Worm (Caenorhabditis elegans) whole organism, L3 larva: ENCODE measurements around the gene R07E5.6.

Experiments
- R02D3.7 ChIP-seq: fragments of 150-350 bp; optimal IDR thresholded peaks from 2 replicates; lab custom pipeline; 2014; ENCODE audit warnings: missing biosample characterization, missing genetic modification characterization
- aly-2 ChIP-seq: fragments of 150-350 bp; optimal IDR thresholded peaks from 2 replicates; lab custom pipeline; 2014; ENCODE audit warnings: missing biosample characterization, missing genetic modification characterization
- ama-1 ChIP-seq: fragments of 150-350 bp; optimal IDR thresholded peaks from 2 replicates; lab custom pipeline; 2018
- ceh-16 ChIP-seq: sonication (generic microtip); optimal IDR thresholded peaks from 2 replicates; lab custom pipeline; 2017; ENCODE audit warnings: missing biosample characterization, missing genetic modification characterization
- ceh-28 ChIP-seq: fragments of 150-350 bp; optimal IDR thresholded peaks from 2 replicates; lab custom pipeline; 2014; ENCODE audit warnings: missing biosample characterization, missing genetic modification reagents, missing genetic modification characterization
- ceh-82 ChIP-seq: fragments of 150-350 bp; optimal IDR thresholded peaks from 2 replicates; lab custom pipeline; 2014; ENCODE audit warnings: missing biosample characterization, missing genetic modification characterization
- ceh-9 ChIP-seq: sonication (generic microtip); optimal IDR thresholded peaks from 2 replicates; lab custom pipeline; 2018; ENCODE audit warnings: missing biosample characterization, missing genetic modification characterization
- daf-12 ChIP-seq: fragments of 150-350 bp; optimal IDR thresholded peaks from 2 replicates; lab custom pipeline; 2014; ENCODE audit warnings: missing biosample characterization, missing genetic modification reagents, missing genetic modification characterization
- egl-27 ChIP-seq: sonication (generic microtip); optimal IDR thresholded peaks from 4 replicates; lab custom pipeline; 2017; ENCODE audit warnings: missing biosample characterization, missing genetic modification reagents, missing genetic modification characterization
- egl-5 ChIP-seq: fragments of 150-350 bp; optimal IDR thresholded peaks from 2 replicates; lab custom pipeline; 2017; ENCODE audit warnings: missing biosample characterization, missing genetic modification reagents, missing genetic modification characterization, inconsistent platforms
- elt-1 ChIP-seq: fragments of 150-350 bp; optimal IDR thresholded peaks from 2 replicates; lab custom pipeline; 2014; ENCODE audit warnings: missing biosample characterization, missing genetic modification characterization
- elt-2 ChIP-seq: sonication (generic microtip); optimal IDR thresholded peaks from 2 replicates; lab custom pipeline; 2016; ENCODE audit warnings: missing genetic modification reagents, mild to moderate bottlenecking, missing genetic modification characterization, missing compliant biosample characterization
- elt-3 ChIP-seq, 3 experiments: fragments of 150-350 bp in 1 of 3; sonication (generic microtip) in 2 of 3; optimal IDR thresholded peaks; 2 replicates in 2 of 3; 4 replicates in 1 of 3; lab custom pipeline; 2014 to 2017; ENCODE audit warnings: missing biosample characterization in 3 of 3, missing genetic modification characterization in 3 of 3
- eor-1 ChIP-seq, 2 experiments: fragments of 150-350 bp; optimal IDR thresholded peaks; 2 replicates each; lab custom pipeline; 2014 to 2018; ENCODE audit warnings: missing biosample characterization in 2 of 2, missing genetic modification characterization in 2 of 2
- fkh-10 ChIP-seq: sonication (generic microtip); optimal IDR thresholded peaks from 2 replicates; lab custom pipeline; 2017; ENCODE audit warnings: missing biosample characterization, missing genetic modification reagents, missing genetic modification characterization
- fos-1 ChIP-seq: fragments of 150-350 bp; optimal IDR thresholded peaks from 2 replicates; lab custom pipeline; 2014; ENCODE audit warnings: missing biosample characterization, missing genetic modification characterization
- hmg-11 ChIP-seq: sonication (generic microtip); optimal IDR thresholded peaks from 2 replicates; lab custom pipeline; 2016; ENCODE audit warnings: missing genetic modification characterization, missing compliant biosample characterization
- jun-1 ChIP-seq: fragments of 150-350 bp; optimal IDR thresholded peaks from 2 replicates; lab custom pipeline; 2014; ENCODE audit warnings: missing biosample characterization, missing genetic modification reagents, missing genetic modification characterization
- lin-15B ChIP-seq: fragments of 150-350 bp; optimal IDR thresholded peaks from 2 replicates; lab custom pipeline; 2014; ENCODE audit warnings: missing biosample characterization, missing genetic modification characterization
- lin-39 ChIP-seq: fragments of 150-350 bp; optimal IDR thresholded peaks from 2 replicates; lab custom pipeline; 2018; ENCODE audit warnings: missing biosample characterization, missing genetic modification reagents, missing genetic modification characterization
- lsy-12 ChIP-seq: sonication (generic microtip); optimal IDR thresholded peaks from 2 replicates; lab custom pipeline; 2016; ENCODE audit warnings: mild to moderate bottlenecking, missing genetic modification characterization, missing compliant biosample characterization
- mdl-1 ChIP-seq: fragments of 150-350 bp; optimal IDR thresholded peaks from 2 replicates; lab custom pipeline; 2014; ENCODE audit warnings: missing biosample characterization, missing genetic modification characterization
- mml-1 ChIP-seq: fragments of 150-350 bp; sonication (generic microtip); optimal IDR thresholded peaks from 3 replicates; lab custom pipeline; 2014; ENCODE audit warnings: missing biosample characterization, missing genetic modification characterization
- nfya-1 ChIP-seq: sonication (generic microtip); optimal IDR thresholded peaks from 2 replicates; lab custom pipeline; 2017; ENCODE audit warnings: missing genetic modification characterization, mild to moderate bottlenecking, missing compliant biosample characterization, antibody characterized with exemption, moderate library complexity; ENCODE audit not compliant: insufficient read depth
- nhr-12 ChIP-seq: fragments of 150-350 bp; optimal IDR thresholded peaks from 2 replicates; lab custom pipeline; 2014; ENCODE audit warnings: missing biosample characterization, missing genetic modification characterization
- nhr-23 ChIP-seq: fragments of 150-350 bp; optimal IDR thresholded peaks from 2 replicates; lab custom pipeline; 2014; ENCODE audit warnings: missing biosample characterization, missing genetic modification reagents, missing genetic modification characterization
- nhr-237 ChIP-seq: fragments of 150-350 bp; optimal IDR thresholded peaks from 2 replicates; lab custom pipeline; 2014; ENCODE audit warnings: missing biosample characterization, missing genetic modification characterization
- nhr-25 ChIP-seq: sonication (generic microtip); optimal IDR thresholded peaks from 2 replicates; lab custom pipeline; 2017; ENCODE audit warnings: missing biosample characterization, missing genetic modification characterization
- nhr-28 ChIP-seq: fragments of 150-350 bp; optimal IDR thresholded peaks from 2 replicates; lab custom pipeline; 2014; ENCODE audit warnings: missing biosample characterization, missing genetic modification characterization
- nhr-43 ChIP-seq: sonication (generic microtip); optimal IDR thresholded peaks from 2 replicates; lab custom pipeline; 2016; ENCODE audit warnings: mild to moderate bottlenecking, missing genetic modification characterization, missing compliant biosample characterization; ENCODE audit not compliant: poor library complexity, severe bottlenecking
- nhr-76 ChIP-seq: fragments of 150-350 bp; sonication (generic microtip); optimal IDR thresholded peaks from 5 replicates; lab custom pipeline; 2014; ENCODE audit warnings: missing biosample characterization, missing genetic modification characterization
- nhr-77 ChIP-seq: fragments of 150-350 bp; optimal IDR thresholded peaks from 2 replicates; lab custom pipeline; 2014; ENCODE audit warnings: missing biosample characterization, missing genetic modification characterization
- pha-4 ChIP-seq: fragments of 150-350 bp; optimal IDR thresholded peaks from 2 replicates; lab custom pipeline; 2014; ENCODE audit warnings: missing biosample characterization, missing genetic modification reagents, missing genetic modification characterization
- pqm-1 ChIP-seq: fragments of 150-350 bp; optimal IDR thresholded peaks from 2 replicates; lab custom pipeline; 2017; ENCODE audit warnings: missing biosample characterization, missing genetic modification characterization, inconsistent platforms
- sea-2 ChIP-seq: fragments of 150-350 bp; sonication (generic microtip); optimal IDR thresholded peaks from 4 replicates; lab custom pipeline; 2014; ENCODE audit warnings: missing biosample characterization, missing genetic modification reagents, missing genetic modification characterization
- skn-1 ChIP-seq: fragments of 150-350 bp; optimal IDR thresholded peaks from 2 replicates; lab custom pipeline; 2014; ENCODE audit warnings: missing biosample characterization, missing genetic modification characterization
- snpc-4 ChIP-seq: fragments of 150-350 bp; optimal IDR thresholded peaks from 2 replicates; lab custom pipeline; 2014; ENCODE audit warnings: missing biosample characterization, missing genetic modification characterization
- tbx-2 ChIP-seq: sonication (generic microtip); optimal IDR thresholded peaks from 2 replicates; lab custom pipeline; 2016; ENCODE audit warnings: mild to moderate bottlenecking, missing genetic modification characterization, missing compliant biosample characterization
- unc-39 ChIP-seq: sonication (generic microtip); optimal IDR thresholded peaks from 4 replicates; lab custom pipeline; 2017; ENCODE audit warnings: missing biosample characterization, missing genetic modification characterization
- unc-62 ChIP-seq: fragments of 150-350 bp; sonication (generic microtip); optimal IDR thresholded peaks from 4 replicates; lab custom pipeline; 2014; ENCODE audit warnings: missing biosample characterization, missing genetic modification reagents, missing genetic modification characterization
- zag-1 ChIP-seq: fragments of 150-350 bp; optimal IDR thresholded peaks from 2 replicates; lab custom pipeline; 2014; ENCODE audit warnings: missing biosample characterization, missing genetic modification characterization
- ztf-4 ChIP-seq: fragments of 150-350 bp; optimal IDR thresholded peaks from 2 replicates; lab custom pipeline; 2014; ENCODE audit warnings: missing biosample characterization, missing genetic modification characterization

Gene R07E5.6

DNA sequence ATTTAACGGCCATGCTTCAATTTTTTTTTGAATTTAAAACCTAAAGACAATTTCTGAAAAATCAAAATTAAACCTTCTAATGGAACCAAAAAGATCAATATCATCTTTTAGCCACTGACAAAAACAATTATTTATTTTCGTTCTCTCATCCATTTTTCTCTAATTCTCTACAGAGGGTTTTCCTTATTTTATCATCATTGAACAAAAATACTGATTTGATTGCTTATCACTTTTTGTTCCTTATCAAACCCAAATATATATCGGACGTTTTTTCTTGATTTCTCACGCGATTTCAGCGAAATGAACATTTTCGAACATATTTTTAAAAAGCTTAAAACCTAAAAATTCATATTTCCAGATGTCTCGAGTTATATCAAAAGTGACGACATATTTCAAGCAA lies 14.5 kb downstream of the R07E5.6 start, which contains the start of gene mpc-1:
TSS of gene mpc-1 (plus strand) at position 359 of the 400 bp plus-strand sequence.
- TF ChIP-seq nhr-23 (tag; lab: Kevin White, UChicago) (no peak), elt-2 (tag; lab: Kevin White, UChicago) (peak; percentile 89), hmg-11 (tag; lab: Kevin White, UChicago) (no peak), ceh-82 (tag; lab: Kevin White, UChicago) (no peak), nhr-12 (tag; lab: Kevin White, UChicago) (no peak), zag-1 (no peak), unc-39 (tag; lab: Kevin White, UChicago) (no peak), lin-15B (tag; lab: Kevin White, UChicago) (no peak), nhr-76 (no peak), elt-1 (tag; lab: Kevin White, UChicago) (no peak), elt-3 (tag; optimal IDR thresholded peaks at IDR 0.05; lab: Kevin White, UChicago) (peak in 2 of 3 experiments; percentile 68 to 80), jun-1 (peak; percentile 51), nhr-28 (tag; lab: Kevin White, UChicago) (no peak), ama-1 (lab: Kevin White, UChicago) (no peak), ceh-9 (tag; lab: Kevin White, UChicago) (no peak), egl-5 (tag; lab: Kevin White, UChicago) (no peak), lsy-12 (no peak), aly-2 (tag; lab: Kevin White, UChicago) (no peak), ceh-28 (peak; percentile 19), fkh-10 (no peak), eor-1 (tag; optimal IDR thresholded peaks at IDR 0.05; lab: Kevin White, UChicago) (no peak), R02D3.7 (tag; lab: Kevin White, UChicago) (no peak), skn-1 (tag; lab: Kevin White, UChicago) (peak; percentile 48), nhr-43 (tag; lab: Kevin White, UChicago) (no peak), nfya-1 (tag; lab: Kevin White, UChicago) (no peak), snpc-4 (tag; lab: Kevin White, UChicago) (peak; percentile 57), sea-2 (GFP tag; lab: Kevin White, UChicago) (no peak), ceh-16 (no peak), ztf-4 (tag; lab: Kevin White, UChicago) (no peak), fos-1 (no peak), nhr-25 (tag; lab: Kevin White, UChicago) (no peak), nhr-77 (no peak), lin-39 (tag; lab: Kevin White, UChicago) (no peak), nhr-237 (tag; lab: Kevin White, UChicago) (no peak), egl-27 (tag; lab: Kevin White, UChicago) (no peak), pqm-1 (tag; lab: Kevin White, UChicago) (peak; percentile 95), mml-1 (no peak), mdl-1 (tag; lab: Kevin White, UChicago) (no peak), daf-12 (no peak), tbx-2 (tag; lab: Kevin White, UChicago) (no peak), unc-62 (GFP tag; lab: Kevin White, UChicago) (no peak), pha-4 (peak; percentile 64)

DNA sequence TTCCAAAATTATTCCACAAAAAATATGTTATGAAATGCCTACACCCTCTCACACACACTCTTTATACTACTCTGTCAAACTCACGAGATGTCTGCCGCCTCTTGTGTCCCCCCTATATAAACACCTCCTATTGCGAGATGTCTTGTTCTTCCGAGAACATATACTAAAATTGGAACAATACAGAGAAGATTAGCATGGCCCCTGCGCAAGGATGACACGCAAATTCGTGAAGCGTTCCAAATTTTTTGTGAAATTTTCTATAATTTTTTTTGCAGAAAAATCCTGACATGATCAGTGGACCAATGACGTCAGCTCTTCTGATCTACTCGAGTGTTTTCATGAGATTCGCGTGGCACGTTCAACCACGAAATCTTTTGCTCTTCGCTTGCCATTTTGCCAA lies 15.5 kb downstream of the R07E5.6 start:
- TF ChIP-seq nhr-25 (tag; lab: Kevin White, UChicago), result peak; percentile 22
- peak; percentile 30 for TF ChIP-seq elt-2 (tag; lab: Kevin White, UChicago)
- TF ChIP-seq hmg-11 (tag; lab: Kevin White, UChicago), result peak; percentile 43
- peak; percentile 9 for TF ChIP-seq tbx-2 (tag; lab: Kevin White, UChicago)
- TF ChIP-seq pha-4, result peak; percentile 14
- TF ChIP-seq snpc-4 (tag; lab: Kevin White, UChicago), result peak; percentile 98
- peak; percentile 55 for TF ChIP-seq nfya-1 (tag; lab: Kevin White, UChicago)
- TF ChIP-seq lsy-12, result peak; percentile 63
- TF ChIP-seq nhr-23 (tag; lab: Kevin White, UChicago), result peak; percentile 29
- peak; percentile 0 for TF ChIP-seq lin-15B (tag; lab: Kevin White, UChicago)
- peak; percentile 33 for TF ChIP-seq lin-39 (tag; lab: Kevin White, UChicago)
- TF ChIP-seq nhr-43 (tag; lab: Kevin White, UChicago), result peak; percentile 71
